Worm (Caenorhabditis elegans): Measurements from ENCODE around the gene F44E2.10.

Gene F44E2.10

ce11 chrIII:8801352-8801863 lies 29.5 kb downstream of the F44E2.10 start:
- 0 out of 2 replicates have a peak, but pooled peaks have one; percentile 22 for TF ChIP-seq tbx-11 (GFP tag; IDR thresholded peaks at IDR 0.05)
- TF ChIP-seq sea-1 (GFP tag; conservative IDR thresholded peaks at IDR 0.05) = peak; percentile 29; the same call in 1 of the 2 replicates
- no peak for TF ChIP-seq tra-4 (tag; optimal IDR thresholded peaks at IDR 0.05)

ce11 chrIII:8800796-8801083 lies 30.2 kb downstream of the F44E2.10 start:
- no peak for TF ChIP-seq ama-1 (optimal IDR thresholded peaks at IDR 0.05)
- TF ChIP-seq flt-1 (GFP tag; IDR thresholded peaks at IDR 0.05) = no peak
- no peak for TF ChIP-seq aly-1 (tag; optimal IDR thresholded peaks at IDR 0.05)
- TF ChIP-seq scrt-1 (GFP tag; IDR thresholded peaks at IDR 0.05) = no peak
- no peak for TF ChIP-seq hmbx-1 (tag; optimal IDR thresholded peaks at IDR 0.05)
- TF ChIP-seq ets-7 (tag; optimal IDR thresholded peaks at IDR 0.05) = no peak
- no peak for TF ChIP-seq hmg-4 (GFP tag; optimal IDR thresholded peaks at IDR 0.05)
- TF ChIP-seq pes-1 (GFP tag; IDR thresholded peaks at IDR 0.05) = no peak

ce11 chrIII:8799964-8800795 lies 30.7 kb downstream of the F44E2.10 start, which contains the start of gene F54F2.6:
F54F2.6 (minus strand) TSS chrIII:8800701.
- no peak for TF ChIP-seq ama-1 (optimal IDR thresholded peaks at IDR 0.05)
- TF ChIP-seq tbx-37 (GFP tag; conservative IDR thresholded peaks at IDR 0.05) = no peak
- TF ChIP-seq B0310.2 (tag; optimal IDR thresholded peaks at IDR 0.05) = peak; percentile 14
- TF ChIP-seq hnd-1 (tag; optimal IDR thresholded peaks at IDR 0.05) = no peak
- no peak for TF ChIP-seq ceh-13 (GFP tag; optimal IDR thresholded peaks at IDR 0.05)
- TF ChIP-seq F13C5.2 (tag; optimal IDR thresholded peaks at IDR 0.05) = peak; percentile 0
- 0 out of 2 replicates have a peak, but pooled peaks have one; percentile 48 for TF ChIP-seq pes-1 (GFP tag; IDR thresholded peaks at IDR 0.05)
- TF ChIP-seq flt-1 (GFP tag; IDR thresholded peaks at IDR 0.05) = peak; percentile 0
- no peak for TF ChIP-seq sea-1 (GFP tag; conservative IDR thresholded peaks at IDR 0.05)
- no peak for TF ChIP-seq ceh-36 (tag; optimal IDR thresholded peaks at IDR 0.05)
- peak; percentile 63 for TF ChIP-seq hmg-4 (GFP tag; optimal IDR thresholded peaks at IDR 0.05)
- TF ChIP-seq scrt-1 (GFP tag; IDR thresholded peaks at IDR 0.05) = no peak

- TF ChIP-seq hmg-4 (GFP tag; optimal IDR thresholded peaks at IDR 0.05) = peak; percentile 57
- no peak for TF ChIP-seq scrt-1 (GFP tag; IDR thresholded peaks at IDR 0.05)
Measured at ce11 chrIII:8797211-8797733, 33.6 kb downstream of the F44E2.10 start.

- no peak for TF ChIP-seq ets-7 (tag; optimal IDR thresholded peaks at IDR 0.05)
- TF ChIP-seq tbx-11 (GFP tag; IDR thresholded peaks at IDR 0.05) = no peak
- peak; percentile 4 for TF ChIP-seq ceh-36 (tag; optimal IDR thresholded peaks at IDR 0.05)
- no peak; the same call in 1 of the 2 replicates for TF ChIP-seq flt-1 (GFP tag; IDR thresholded peaks at IDR 0.05)
- no peak for TF ChIP-seq aly-1 (tag; optimal IDR thresholded peaks at IDR 0.05)
- TF ChIP-seq scrt-1 (GFP tag; IDR thresholded peaks at IDR 0.05) = no peak
- TF ChIP-seq ama-1 (optimal IDR thresholded peaks at IDR 0.05) = no peak
- TF ChIP-seq sea-1 (GFP tag; conservative IDR thresholded peaks at IDR 0.05) = no peak
- peak; percentile 77 for TF ChIP-seq hmg-4 (GFP tag; optimal IDR thresholded peaks at IDR 0.05)
- peak; percentile 60 for TF ChIP-seq B0310.2 (tag; optimal IDR thresholded peaks at IDR 0.05)
- TF ChIP-seq F13C5.2 (tag; optimal IDR thresholded peaks at IDR 0.05) = peak; percentile 9
- no peak for TF ChIP-seq hmbx-1 (tag; optimal IDR thresholded peaks at IDR 0.05)
- no peak for TF ChIP-seq tra-4 (tag; optimal IDR thresholded peaks at IDR 0.05)
Measured at ce11 chrIII:8795595-8796141, 35.2 kb downstream of the F44E2.10 start.

- peak; percentile 15 for TF ChIP-seq hmg-4 (GFP tag; optimal IDR thresholded peaks at IDR 0.05)
- TF ChIP-seq hmbx-1 (tag; optimal IDR thresholded peaks at IDR 0.05) = no peak
- no peak for TF ChIP-seq hnd-1 (tag; optimal IDR thresholded peaks at IDR 0.05)
Measured at ce11 chrIII:8794793-8795192, 36.1 kb downstream of the F44E2.10 start.

ce11 chrIII:8792251-8792650 lies 38.7 kb downstream of the F44E2.10 start, which contains the start of gene ztf-1:
ztf-1 (minus strand) TSS chrIII:8792351.
- TF ChIP-seq ets-7 (tag; optimal IDR thresholded peaks at IDR 0.05) (no peak), sea-1 (GFP tag; conservative IDR thresholded peaks at IDR 0.05) (no peak), ama-1 (optimal IDR thresholded peaks at IDR 0.05) (no peak), scrt-1 (GFP tag; IDR thresholded peaks at IDR 0.05) (no peak), tra-4 (tag; optimal IDR thresholded peaks at IDR 0.05) (no peak), B0310.2 (tag; optimal IDR thresholded peaks at IDR 0.05) (no peak), hnd-1 (tag; optimal IDR thresholded peaks at IDR 0.05) (no peak), ceh-13 (GFP tag; optimal IDR thresholded peaks at IDR 0.05) (no peak), aly-1 (tag; optimal IDR thresholded peaks at IDR 0.05) (no peak), hmbx-1 (tag; optimal IDR thresholded peaks at IDR 0.05) (no peak), tbx-37 (GFP tag; conservative IDR thresholded peaks at IDR 0.05) (no peak), pes-1 (GFP tag; IDR thresholded peaks at IDR 0.05) (no peak), F13C5.2 (tag; optimal IDR thresholded peaks at IDR 0.05) (no peak), tbx-11 (GFP tag; IDR thresholded peaks at IDR 0.05) (no peak)

- TF ChIP-seq ets-7 (tag; optimal IDR thresholded peaks at IDR 0.05) (no peak), sea-1 (GFP tag; conservative IDR thresholded peaks at IDR 0.05) (no peak), hmbx-1 (tag; optimal IDR thresholded peaks at IDR 0.05) (no peak), tra-4 (tag; optimal IDR thresholded peaks at IDR 0.05) (no peak), tbx-37 (GFP tag; conservative IDR thresholded peaks at IDR 0.05) (no peak), F13C5.2 (tag; optimal IDR thresholded peaks at IDR 0.05) (no peak), tbx-11 (GFP tag; IDR thresholded peaks at IDR 0.05) (no peak), ama-1 (optimal IDR thresholded peaks at IDR 0.05) (no peak), ceh-13 (GFP tag; optimal IDR thresholded peaks at IDR 0.05) (no peak), pes-1 (GFP tag; IDR thresholded peaks at IDR 0.05) (no peak)
Measured at ce11 chrIII:8791235-8791634, 39.7 kb downstream of the F44E2.10 start, which contains the start of the genes zfp-1 and F54F2.14. zfp-1 (plus strand) TSS chrIII:8791535. F54F2.14 (plus strand) TSS chrIII:8791546.

Measured in whole organism, early embryonic.